Fruit fly (Drosophila melanogaster): Measurements from ENCODE around the gene CalpC.

The CalpC gene

DNA sequence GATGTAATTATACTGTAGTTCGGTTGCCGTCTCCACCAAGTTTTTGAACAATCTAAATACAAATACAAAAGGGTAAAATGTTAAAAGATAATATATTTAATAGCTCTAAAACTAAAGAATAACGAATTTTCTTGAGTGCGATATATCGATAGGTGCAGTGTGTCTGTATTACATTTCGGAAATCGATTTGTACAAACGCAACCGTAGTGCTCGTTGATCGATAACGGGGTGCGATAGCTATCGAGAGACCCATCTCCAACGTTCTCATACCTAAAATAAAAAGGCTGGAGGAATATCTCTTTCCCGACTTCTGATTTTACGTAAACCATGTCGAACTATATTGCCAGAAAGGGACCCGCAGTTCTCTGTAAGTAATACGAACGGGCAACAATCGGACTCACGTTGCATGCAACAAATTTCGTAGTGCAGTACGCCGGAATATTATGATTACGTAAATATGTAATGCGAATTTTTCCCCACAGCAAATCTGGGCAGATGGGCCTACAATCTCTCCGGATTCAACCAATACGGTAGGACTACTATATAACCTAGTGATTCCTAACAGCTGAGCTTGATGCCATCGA lies 39.4 kb upstream of the CalpC start, which contains the start of gene UQCR-14 (continued):
- no peak for TF ChIP-seq CG7271 (tag; optimal IDR thresholded peaks at IDR 0.05)
- peak in 1 of 2 experiments; percentile 16 for TF ChIP-seq crp (GFP tag; optimal IDR thresholded peaks at IDR 0.05)
- TF ChIP-seq mam (GFP tag; optimal IDR thresholded peaks at IDR 0.05): peak; percentile 43
- peak; percentile 3 for TF ChIP-seq CG7987 (GFP tag; optimal IDR thresholded peaks at IDR 0.05)
- TF ChIP-seq her (GFP tag; optimal IDR thresholded peaks at IDR 0.05): no peak
- TF ChIP-seq CG14050 (GFP tag; IDR thresholded peaks at IDR 0.05): no peak
- TF ChIP-seq CG9609 (GFP tag; optimal IDR thresholded peaks at IDR 0.05): no peak
- TF ChIP-seq bigmax (GFP tag; optimal IDR thresholded peaks at IDR 0.05): no peak
- no peak for TF ChIP-seq PHDP (tag; optimal IDR thresholded peaks at IDR 0.05)
- TF ChIP-seq CG12104 (GFP tag; optimal IDR thresholded peaks at IDR 0.05): no peak
- TF ChIP-seq CG5180 (GFP tag; optimal IDR thresholded peaks at IDR 0.05): no peak
- TF ChIP-seq Lhr (GFP tag; optimal IDR thresholded peaks at IDR 0.05): peak; percentile 66
- no peak for TF ChIP-seq Doc2 (GFP tag; IDR thresholded peaks at IDR 0.05)
- peak; percentile 77 for TF ChIP-seq gro (GFP tag; optimal IDR thresholded peaks at IDR 0.05)
- no peak for TF ChIP-seq CG10462 (GFP tag; optimal IDR thresholded peaks at IDR 0.05)
- no peak for TF ChIP-seq odd (GFP tag; optimal IDR thresholded peaks at IDR 0.05)
- no peak for TF ChIP-seq Taf1 (GFP tag; IDR thresholded peaks at IDR 0.05)
- TF ChIP-seq CG14860 (GFP tag; IDR thresholded peaks at IDR 0.05; ENCODE audit: partially characterized antibody): peak; percentile 96
- no peak for TF ChIP-seq z (GFP tag; IDR thresholded peaks at IDR 0.05)
- no peak for TF ChIP-seq sisA (GFP tag; IDR thresholded peaks at IDR 0.05)
- TF ChIP-seq Max (GFP tag; optimal IDR thresholded peaks at IDR 0.05): peak; percentile 7
- TF ChIP-seq ash1 (GFP tag; optimal IDR thresholded peaks at IDR 0.05): no peak
- TF ChIP-seq rib (GFP tag; IDR thresholded peaks at IDR 0.05): peak; percentile 44; the same call in 1 of the 2 replicates
- peak; percentile 70 for TF ChIP-seq CG10267 (tag; optimal IDR thresholded peaks at IDR 0.05)
- TF ChIP-seq Kr (GFP tag; optimal IDR thresholded peaks at IDR 0.05): no peak
- no peak for TF ChIP-seq nerfin-1 (tag; optimal IDR thresholded peaks at IDR 0.05)
- TF ChIP-seq inv (GFP tag; IDR thresholded peaks at IDR 0.05; ENCODE audit: partially characterized antibody): peak; percentile 95
- no peak for TF ChIP-seq da (GFP tag; optimal IDR thresholded peaks at IDR 0.05)
- TF ChIP-seq Tbp (GFP tag; optimal IDR thresholded peaks at IDR 0.05): no peak
- TF ChIP-seq caup (GFP tag; optimal IDR thresholded peaks at IDR 0.05; ENCODE audit: severe bottlenecking): peak; percentile 17
- no peak for TF ChIP-seq Dfd (GFP tag; optimal IDR thresholded peaks at IDR 0.05)
- TF ChIP-seq Vsx1 (GFP tag; optimal IDR thresholded peaks at IDR 0.05): no peak
- TF ChIP-seq HmgZ (tag; optimal IDR thresholded peaks at IDR 0.05): peak; percentile 80
- TF ChIP-seq CG4404 (GFP tag; IDR thresholded peaks at IDR 0.05): no peak
- TF ChIP-seq CG32532 (GFP tag; IDR thresholded peaks at IDR 0.05): peak; percentile 53
- peak; percentile 38 for TF ChIP-seq CG4854 (GFP tag; optimal IDR thresholded peaks at IDR 0.05)
- TF ChIP-seq CG4282 (GFP tag; optimal IDR thresholded peaks at IDR 0.05): no peak
- 0 out of 3 replicates have a peak, but pooled peaks have one; percentile 27 for TF ChIP-seq ase (GFP tag; IDR thresholded peaks at IDR 0.05)
- TF ChIP-seq CG3838 (GFP tag; optimal IDR thresholded peaks at IDR 0.05): no peak
- TF ChIP-seq Hey (tag; optimal IDR thresholded peaks at IDR 0.05): no peak
- no peak for TF ChIP-seq tap (tag; optimal IDR thresholded peaks at IDR 0.05)
- TF ChIP-seq CG30403 (GFP tag; optimal IDR thresholded peaks at IDR 0.05): peak; percentile 24
- TF ChIP-seq Atf3 (GFP tag; optimal IDR thresholded peaks at IDR 0.05): no peak
- no peak for TF ChIP-seq CG14965 (GFP tag; optimal IDR thresholded peaks at IDR 0.05; ENCODE audit: borderline replicate concordance)
- no peak for TF ChIP-seq pan (optimal IDR thresholded peaks at IDR 0.05)
- TF ChIP-seq pan (GFP tag; optimal IDR thresholded peaks at IDR 0.05 in 1 of 2, IDR thresholded peaks at IDR 0.05 in 1 of 2): peak in 1 of 2 experiments; percentile 8
- no peak for TF ChIP-seq ro (GFP tag; IDR thresholded peaks at IDR 0.05)
- no peak for TF ChIP-seq CG11695 (GFP tag; IDR thresholded peaks at IDR 0.05)
- TF ChIP-seq Atf6 (GFP tag; IDR thresholded peaks at IDR 0.05): no peak
- TF ChIP-seq CG12219 (GFP tag; optimal IDR thresholded peaks at IDR 0.05): no peak
- TF ChIP-seq Nf-YA (GFP tag; IDR thresholded peaks at IDR 0.05): no peak
